Worm (Caenorhabditis elegans) whole organism, dauer: ENCODE data around the gene glod-4.

Source experiments
- unc-62 ChIP-seq: sonication (generic microtip); optimal IDR thresholded peaks from 2 replicates; lab custom pipeline; 2017; ENCODE audit warnings: missing biosample characterization, missing genetic modification reagents, missing genetic modification characterization

Gene glod-4

DNA sequence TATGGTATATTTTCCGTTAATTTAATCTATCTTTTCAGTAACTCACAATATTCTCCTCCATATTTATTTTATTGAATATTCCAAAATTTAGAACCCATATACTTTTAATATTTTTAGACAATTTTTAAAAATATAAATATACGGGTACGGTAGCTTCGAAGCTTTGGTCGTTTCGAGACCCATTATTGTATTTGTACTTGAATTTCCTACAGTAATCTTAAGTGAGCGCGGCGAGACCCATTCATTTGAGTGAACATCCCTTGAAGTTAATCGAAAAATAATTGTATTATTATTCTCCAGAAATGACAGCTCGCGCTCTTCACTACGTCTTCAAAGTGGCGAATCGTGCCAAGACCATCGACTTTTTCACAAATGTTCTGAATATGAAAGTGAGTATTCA, at the start of gene glod-4:
glod-4 (plus strand) TSS at position 301 of the 400 bp plus-strand sequence.
- TF ChIP-seq unc-62 (GFP tag; lab: Kevin White, UChicago): no peak

- TF ChIP-seq unc-62 (GFP tag; lab: Kevin White, UChicago): no peak
These were observed 46.8 kb upstream of the glod-4 start for ce11 chrIII:4106611-4107010.

DNA sequence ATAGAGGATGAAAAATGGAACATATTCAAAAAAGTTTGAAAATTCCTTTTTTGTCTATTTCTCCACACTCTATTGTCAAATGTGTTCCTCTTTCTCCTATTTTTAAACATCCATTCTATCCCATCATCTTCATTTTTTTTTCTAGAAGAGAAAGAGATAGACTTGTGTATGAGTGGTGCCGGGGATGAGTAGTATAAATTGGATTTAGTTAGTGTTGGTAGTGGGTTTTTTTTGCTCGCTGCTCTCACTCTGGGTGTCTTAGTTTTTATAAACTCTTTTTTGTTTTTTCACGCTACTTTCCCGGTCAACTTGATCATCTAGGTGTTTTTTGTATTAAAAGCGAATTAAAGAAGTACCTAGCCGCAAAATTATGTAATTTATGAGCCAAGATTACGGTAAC, 46.2 kb upstream of the glod-4 start:
- TF ChIP-seq unc-62 (GFP tag; lab: Kevin White, UChicago): no peak

DNA sequence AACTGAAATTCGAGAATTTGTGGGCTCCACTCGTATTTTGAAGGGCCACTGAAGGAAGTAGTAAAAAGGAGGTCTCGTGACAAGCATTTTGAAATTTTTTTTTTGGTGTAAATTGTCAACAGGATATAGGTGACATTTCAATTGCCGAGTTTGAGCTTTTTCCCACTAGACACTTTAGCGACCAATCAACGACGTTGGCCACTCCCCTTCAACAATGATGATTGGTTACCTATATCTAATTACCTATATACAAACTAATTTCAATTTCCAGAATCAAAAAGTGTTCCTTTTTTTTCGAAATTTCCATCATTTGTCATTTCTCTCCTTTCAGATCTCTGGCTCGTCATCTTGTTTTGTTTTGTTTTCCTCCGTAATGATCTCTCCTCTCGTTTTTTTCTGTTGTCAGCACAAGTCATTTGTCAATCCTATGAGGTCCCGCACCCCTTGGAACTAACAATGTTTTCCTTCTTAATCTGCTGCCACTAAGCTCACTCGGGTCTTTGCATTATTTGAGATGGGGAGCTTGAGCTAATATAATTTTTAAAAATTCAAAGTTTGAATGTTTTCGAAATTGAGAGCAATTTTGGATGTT, 45.4 kb upstream of the glod-4 start:
- no peak for TF ChIP-seq unc-62 (GFP tag; lab: Kevin White, UChicago)

DNA sequence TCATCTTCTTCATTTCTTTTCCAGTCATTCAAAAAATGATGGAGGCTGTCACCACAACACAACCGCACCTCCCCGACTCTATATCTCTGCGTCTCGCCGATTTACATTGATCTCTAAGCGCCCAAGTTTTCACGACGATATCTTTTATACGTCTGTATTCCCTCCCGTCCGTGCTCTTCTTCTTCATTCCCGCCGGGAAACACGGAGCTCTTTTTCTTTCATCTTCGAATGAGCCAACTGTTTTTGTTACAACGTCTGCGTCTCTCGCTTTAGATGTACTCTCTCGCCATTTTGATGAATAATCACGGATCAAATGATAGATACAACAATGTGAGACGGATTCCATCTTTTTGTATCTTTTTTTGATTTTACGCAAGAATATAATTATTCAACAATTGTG, 39.8 kb upstream of the glod-4 start:
- TF ChIP-seq unc-62 (GFP tag; lab: Kevin White, UChicago): no peak

ce11 chrIII:4115085-4115484, 38.3 kb upstream of the glod-4 start, which contains the start of gene unc-103:
TSS of gene unc-103 (plus strand) at chrIII:4115385.
- TF ChIP-seq unc-62 (GFP tag; lab: Kevin White, UChicago): no peak

- TF ChIP-seq unc-62 (GFP tag; lab: Kevin White, UChicago): no peak
These were observed 33.7 kb upstream of the glod-4 start for ce11 chrIII:4119736-4120135.

DNA sequence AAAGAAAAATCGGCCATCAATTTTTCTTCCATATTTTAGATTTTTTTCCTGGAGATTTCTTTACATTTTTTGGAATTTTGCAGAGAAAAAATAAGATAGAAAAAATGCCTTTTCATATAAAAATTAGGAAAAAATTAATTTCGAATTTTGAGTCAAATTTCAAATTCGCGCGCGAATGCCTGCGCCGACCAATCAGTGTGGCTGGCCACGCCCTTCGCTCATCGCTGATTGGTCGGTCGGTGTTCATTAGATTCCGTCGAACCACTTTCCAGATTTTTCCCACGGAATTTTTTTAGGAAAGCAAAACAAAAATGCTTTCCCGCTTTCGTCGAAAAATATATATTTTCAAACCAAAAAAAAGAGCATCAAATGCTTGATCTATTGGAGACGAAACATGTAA, 33.0 kb upstream of the glod-4 start:
- no peak for TF ChIP-seq unc-62 (GFP tag; lab: Kevin White, UChicago)

ce11 chrIII:4123277-4123676, 30.1 kb upstream of the glod-4 start:
- no peak for TF ChIP-seq unc-62 (GFP tag; lab: Kevin White, UChicago)

- no peak for TF ChIP-seq unc-62 (GFP tag; lab: Kevin White, UChicago)
These were observed 29.5 kb upstream of the glod-4 start for ce11 chrIII:4123900-4124299.

- no peak for TF ChIP-seq unc-62 (GFP tag; lab: Kevin White, UChicago)
These were observed 21.4 kb upstream of the glod-4 start for ce11 chrIII:4131814-4132555.

DNA sequence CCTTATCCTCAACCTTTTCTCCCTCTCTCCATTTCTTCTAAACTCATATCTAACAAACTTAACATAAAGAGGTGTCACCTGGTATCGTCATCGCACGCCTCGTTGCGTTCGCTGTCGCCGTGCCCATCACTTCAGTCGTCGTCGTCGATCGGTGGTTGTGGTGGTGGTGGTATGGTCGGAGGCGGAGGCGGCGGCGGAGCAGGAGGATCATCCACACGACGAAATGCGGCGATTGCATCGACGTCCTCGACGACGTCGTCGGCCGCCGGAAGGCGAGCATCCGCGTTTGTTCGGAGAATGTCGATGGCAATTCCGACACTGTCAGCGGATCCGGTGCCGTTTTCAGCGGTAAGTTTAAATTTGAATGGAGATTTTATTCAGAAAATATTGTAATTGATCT, 19.3 kb upstream of the glod-4 start:
- TF ChIP-seq unc-62 (GFP tag; lab: Kevin White, UChicago): no peak

ce11 chrIII:4137180-4137579, 16.2 kb upstream of the glod-4 start:
- no peak for TF ChIP-seq unc-62 (GFP tag; lab: Kevin White, UChicago)

ce11 chrIII:4143170-4143569, 10.2 kb upstream of the glod-4 start:
- TF ChIP-seq unc-62 (GFP tag; lab: Kevin White, UChicago): no peak

- TF ChIP-seq unc-62 (GFP tag; lab: Kevin White, UChicago): no peak
These were observed 2.5 kb upstream of the glod-4 start for ce11 chrIII:4150919-4151318.

ce11 chrIII:4151548-4152104, 1.8 kb upstream of the glod-4 start, which contains the start of the genes wht-3 and har-1:
TSS of gene wht-3 (minus strand) at chrIII:4151598.
TSS of gene har-1 (plus strand) at chrIII:4152054.
- TF ChIP-seq unc-62 (GFP tag; lab: Kevin White, UChicago): no peak

DNA sequence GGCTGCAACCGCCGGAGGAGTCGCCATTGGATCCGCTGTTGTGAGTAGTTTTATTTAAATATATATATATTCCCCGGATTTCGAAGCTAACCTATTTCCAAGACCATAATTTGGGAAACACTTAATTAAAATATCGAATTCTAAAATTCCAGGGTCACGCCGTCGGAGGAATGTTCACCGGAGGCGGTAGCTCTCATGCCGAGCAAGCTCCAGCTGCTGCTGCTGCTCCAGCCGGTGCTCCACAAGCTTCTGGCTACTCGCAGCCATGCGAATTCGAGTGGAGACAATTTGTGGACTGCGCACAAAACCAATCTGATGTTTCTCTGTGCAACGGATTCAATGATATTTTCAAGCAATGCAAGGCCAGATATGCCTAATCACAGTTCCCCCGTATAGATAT, 1.1 kb upstream of the glod-4 start:
- no peak for TF ChIP-seq unc-62 (GFP tag; lab: Kevin White, UChicago)
